Fruit fly (Drosophila melanogaster): ENCODE results near the gene Ugt316A1.

DNA sequence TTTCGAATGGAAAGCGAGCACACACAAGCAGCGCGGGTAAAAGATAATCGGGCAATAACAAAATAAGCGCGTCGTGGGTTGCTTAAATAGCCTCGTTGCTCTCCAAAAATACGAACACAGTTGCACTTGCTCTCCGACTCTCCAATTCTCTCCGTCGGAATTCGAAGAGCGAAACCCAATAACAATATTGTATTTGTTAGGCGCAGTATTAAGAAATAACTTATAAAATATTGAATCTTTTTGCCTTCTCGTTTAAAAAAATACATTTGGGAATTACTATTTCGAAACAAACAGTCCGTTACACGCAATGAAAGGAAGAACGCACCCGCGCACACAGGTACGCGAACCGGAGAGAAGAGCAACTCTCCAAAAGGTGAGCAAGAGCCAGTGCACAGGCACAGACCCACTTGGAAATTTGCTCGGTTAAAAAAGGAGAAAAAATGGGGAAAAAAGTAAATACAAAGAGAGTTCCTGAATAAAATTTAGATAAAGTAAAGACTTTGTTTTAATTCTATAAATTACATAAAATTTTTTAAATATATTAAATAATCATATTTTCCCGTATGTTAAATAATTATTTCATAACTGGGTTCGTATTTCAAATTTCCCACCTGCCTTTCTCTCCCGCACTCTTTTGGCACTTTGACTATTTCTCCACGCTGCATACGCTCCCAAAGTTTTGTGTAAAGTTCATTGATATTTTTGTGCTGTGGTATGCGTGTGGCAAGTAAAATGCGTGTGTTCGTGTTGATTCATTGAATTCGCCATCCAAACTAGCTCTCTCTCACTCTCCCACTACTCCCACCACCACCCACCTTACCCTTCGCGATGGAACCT, 24.0 kb upstream of the Ugt316A1 start, which contains the start of gene Mkp3:
- TF ChIP-seq CG8301 (tag; optimal IDR thresholded peaks at IDR 0.05) (peak; percentile 90), fd96Ca (GFP tag; IDR thresholded peaks at IDR 0.05) (peak; percentile 89), Ets98B (GFP tag; IDR thresholded peaks at IDR 0.05) (peak; percentile 87), CG14655 (GFP tag; optimal IDR thresholded peaks at IDR 0.05) (peak; percentile 93)
